Worm (Caenorhabditis elegans) whole organism, L4 larva: ENCODE measurements around the gene K02A6.1.

Experiments used
- gei-8 ChIP-seq: fragments of 200-800 bp; sonication (Bioruptor generic); optimal IDR thresholded peaks from 2 replicates; lab custom pipeline; 2018; ENCODE audit warnings: mild to moderate bottlenecking, missing genetic modification characterization, missing compliant biosample characterization
- nhr-102 ChIP-seq: sonication (generic microtip); optimal IDR thresholded peaks from 2 replicates; lab custom pipeline; 2016; ENCODE audit warnings: mild to moderate bottlenecking, missing genetic modification characterization, moderate library complexity, missing compliant biosample characterization
- nhr-42 ChIP-seq: fragments of 200-800 bp; sonication (Bioruptor generic); IDR thresholded peaks from 2 replicates; pipeline ENCODE4 v1.3.6; 2022; ENCODE audit warnings: missing genetic modification characterization, missing compliant biosample characterization
- nhr-76 ChIP-seq: fragments of 150-350 bp; optimal IDR thresholded peaks from 2 replicates; lab custom pipeline; 2014; ENCODE audit warnings: missing biosample characterization, missing genetic modification characterization
- sdz-12 ChIP-seq: fragments of 200-800 bp; sonication (Bioruptor generic); optimal IDR thresholded peaks from 2 replicates; lab custom pipeline; 2018; ENCODE audit warnings: mild to moderate bottlenecking, missing genetic modification characterization, missing compliant biosample characterization
- skn-1 ChIP-seq: fragments of 150-350 bp; optimal IDR thresholded peaks from 2 replicates; lab custom pipeline; 2014; ENCODE audit warnings: missing biosample characterization, missing genetic modification characterization

DNA sequence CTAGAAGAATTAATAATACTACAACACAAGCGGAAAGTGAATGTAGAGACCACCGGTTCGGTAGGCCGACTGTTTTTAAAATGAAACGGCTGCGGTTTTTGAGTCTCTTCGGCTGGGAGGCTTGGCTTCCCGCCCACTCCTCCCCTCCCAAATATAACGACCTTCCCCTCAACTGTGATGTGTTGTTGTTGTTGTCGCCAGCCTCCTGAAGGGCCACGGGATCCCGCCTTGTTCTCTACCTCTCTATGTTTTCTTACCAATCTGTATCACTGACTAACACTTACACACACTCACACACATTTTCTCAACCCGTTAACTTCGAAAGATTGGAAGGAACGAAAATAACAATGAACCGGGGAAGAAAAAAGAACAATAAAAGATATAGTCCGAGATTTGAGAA lies 14.0 kb downstream of the K02A6.1 start:
- TF ChIP-seq skn-1 (tag; lab: Kevin White, UChicago) (no peak), nhr-42 (GFP tag; lab: Robert Waterston, UW) (no peak), gei-8 (GFP tag; lab: Kevin White, UChicago) (no peak), nhr-102 (tag; lab: Kevin White, UChicago) (no peak), nhr-76 (tag; lab: Kevin White, UChicago) (no peak), sdz-12 (GFP tag; lab: Kevin White, UChicago) (no peak)
